Worm (Caenorhabditis elegans): ENCODE data around the gene svh-1.

Gene svh-1

ce11 chrIV:8163687-8164086 lies 42.7 kb upstream of the svh-1 start, which contains the start of gene clec-51:
Gene clec-51 (minus strand): TSS chrIV:8163800.
- TF ChIP-seq nhr-77 (tag; optimal IDR thresholded peaks at IDR 0.05), result no peak
- TF ChIP-seq elt-2 (tag; optimal IDR thresholded peaks at IDR 0.05), result peak; percentile 92

ce11 chrIV:8164515-8164914 lies 41.9 kb upstream of the svh-1 start:
- TF ChIP-seq efl-3 (GFP tag; optimal IDR thresholded peaks at IDR 0.05), result no peak
- TF ChIP-seq sptf-1 (tag; optimal IDR thresholded peaks at IDR 0.05), result no peak
- no peak for TF ChIP-seq snpc-4 (tag; optimal IDR thresholded peaks at IDR 0.05)
- no peak for TF ChIP-seq mdl-1 (tag; optimal IDR thresholded peaks at IDR 0.05)
- TF ChIP-seq nhr-84 (tag; optimal IDR thresholded peaks at IDR 0.05), result no peak
- no peak for TF ChIP-seq blmp-1 (tag; optimal IDR thresholded peaks at IDR 0.05)
- no peak for TF ChIP-seq sup-37 (GFP tag; optimal IDR thresholded peaks at IDR 0.05)
- no peak for TF ChIP-seq xbp-1 (tag; optimal IDR thresholded peaks at IDR 0.05)
- no peak for TF ChIP-seq skn-1 (tag; optimal IDR thresholded peaks at IDR 0.05)

DNA sequence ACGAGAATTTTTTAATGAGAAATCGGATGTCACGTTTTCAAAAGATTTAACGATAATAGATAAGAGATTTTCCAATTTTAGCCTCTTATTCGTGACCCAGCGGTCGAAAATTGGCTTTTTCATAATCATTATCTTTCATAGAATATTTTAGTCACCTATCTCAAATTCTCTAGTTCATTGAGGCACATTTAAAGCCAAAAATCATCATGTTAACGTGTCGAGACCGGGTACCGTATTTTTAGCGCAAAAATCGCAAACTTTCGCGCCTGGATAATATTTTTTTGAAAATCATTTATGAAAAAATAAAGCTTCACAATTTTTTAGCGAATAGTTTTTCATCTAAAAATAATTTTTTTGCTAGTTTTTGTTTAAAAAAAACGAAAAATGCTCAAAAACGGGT lies 40.5 kb upstream of the svh-1 start, which contains the start of gene B0218.7:
Gene B0218.7 (minus strand): TSS at position 101 of the 400 bp plus-strand sequence.
- TF ChIP-seq zip-4 (GFP tag; optimal IDR thresholded peaks at IDR 0.05), result no peak
- no peak for TF ChIP-seq alr-1 (tag; optimal IDR thresholded peaks at IDR 0.05; ENCODE audit: borderline replicate concordance)
- TF ChIP-seq nhr-85 (tag), result no peak
- no peak for TF ChIP-seq unc-130 (tag; optimal IDR thresholded peaks at IDR 0.05)
- TF ChIP-seq nhr-19 (GFP tag; conservative IDR thresholded peaks at IDR 0.05), result no peak
- TF ChIP-seq tlp-1 (tag; optimal IDR thresholded peaks at IDR 0.05), result no peak
- TF ChIP-seq egl-13 (tag; optimal IDR thresholded peaks at IDR 0.05), result no peak
- TF ChIP-seq ztf-11 (tag; optimal IDR thresholded peaks at IDR 0.05), result no peak
- TF ChIP-seq F16B12.6 (tag; optimal IDR thresholded peaks at IDR 0.05), result no peak
- TF ChIP-seq rnt-1 (tag; optimal IDR thresholded peaks at IDR 0.05), result no peak
- no peak for TF ChIP-seq pqm-1 (tag; optimal IDR thresholded peaks at IDR 0.05)
- TF ChIP-seq ces-1 (GFP tag; optimal IDR thresholded peaks at IDR 0.05), result no peak
- no peak for TF ChIP-seq unc-98 (GFP tag; IDR thresholded peaks at IDR 0.05)
- no peak for TF ChIP-seq lsy-2 (tag; optimal IDR thresholded peaks at IDR 0.05)
- no peak for TF ChIP-seq zag-1 (tag; optimal IDR thresholded peaks at IDR 0.05)

ce11 chrIV:8168660-8169059 lies 37.8 kb upstream of the svh-1 start, which contains the start of gene clec-52:
Gene clec-52 (minus strand): TSS chrIV:8168760.
- TF ChIP-seq elt-2 (tag; optimal IDR thresholded peaks at IDR 0.05) (peak; percentile 25), nhr-12 (tag; optimal IDR thresholded peaks at IDR 0.05) (no peak), lir-3 (tag; optimal IDR thresholded peaks at IDR 0.05; ENCODE audit: poor library complexity) (no peak), hlh-17 (GFP tag; optimal IDR thresholded peaks at IDR 0.05; ENCODE audit: borderline replicate concordance) (no peak), C16A3.4 (tag; optimal IDR thresholded peaks at IDR 0.05) (no peak), zip-4 (GFP tag; optimal IDR thresholded peaks at IDR 0.05) (no peak)

DNA sequence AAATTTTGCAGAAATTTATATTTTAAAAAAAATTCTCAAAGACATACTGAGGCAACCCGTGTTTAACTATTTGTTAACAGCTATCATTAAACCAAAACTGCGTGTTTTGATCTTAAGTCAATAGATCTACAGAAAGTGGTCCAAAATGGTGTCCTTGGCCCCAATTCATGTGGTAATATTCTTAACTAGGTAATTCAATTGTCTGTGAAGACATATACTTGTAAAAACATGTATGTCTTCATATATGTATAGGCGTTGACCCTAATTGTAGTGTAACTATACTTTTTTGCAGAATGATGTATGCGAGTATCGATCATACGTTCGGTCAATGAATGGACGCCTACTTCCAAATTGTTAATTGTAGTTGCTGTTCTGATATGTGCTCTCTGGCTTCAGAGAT lies 36.7 kb upstream of the svh-1 start, which contains the start of gene C07G1.15:
Gene C07G1.15 (plus strand): TSS at position 301 of the 400 bp plus-strand sequence.
- TF ChIP-seq nhr-11 (tag; optimal IDR thresholded peaks at IDR 0.05) (no peak), xbp-1 (tag; optimal IDR thresholded peaks at IDR 0.05) (no peak), ceh-63 (GFP tag; optimal IDR thresholded peaks at IDR 0.05) (no peak)

- peak in 2 of 6 experiments; percentile 11 to 48 for TF ChIP-seq elt-3 (tag; optimal IDR thresholded peaks at IDR 0.05)
- peak; percentile 69 for TF ChIP-seq lin-14 (GFP tag; optimal IDR thresholded peaks at IDR 0.05)
- TF ChIP-seq nhr-77 (tag; optimal IDR thresholded peaks at IDR 0.05), result peak; percentile 50
- no peak for TF ChIP-seq fkh-8 (tag; optimal IDR thresholded peaks at IDR 0.05)
- peak in 1 of 2 experiments; percentile 14 for TF ChIP-seq lsy-2 (tag; optimal IDR thresholded peaks at IDR 0.05)
- TF ChIP-seq snu-23 (GFP tag; optimal IDR thresholded peaks at IDR 0.05), result peak; percentile 36
- TF ChIP-seq zag-1 (tag; optimal IDR thresholded peaks at IDR 0.05), result no peak
- TF ChIP-seq sox-4 (tag; optimal IDR thresholded peaks at IDR 0.05), result no peak
- peak; percentile 19 for TF ChIP-seq nhr-20 (tag; optimal IDR thresholded peaks at IDR 0.05)
- no peak for TF ChIP-seq efl-1 (optimal IDR thresholded peaks at IDR 0.05)
- TF ChIP-seq efl-1 (GFP tag; optimal IDR thresholded peaks at IDR 0.05 in 1 of 2), result peak in 1 of 2 experiments; percentile 50
- no peak for TF ChIP-seq ceh-90 (tag; optimal IDR thresholded peaks at IDR 0.05)
- no peak for TF ChIP-seq nhr-76 (tag; optimal IDR thresholded peaks at IDR 0.05)
- TF ChIP-seq mep-1 (tag; optimal IDR thresholded peaks at IDR 0.05), result peak; percentile 31
- TF ChIP-seq egl-27 (tag; optimal IDR thresholded peaks at IDR 0.05), result no peak
- TF ChIP-seq mef-2 (tag; optimal IDR thresholded peaks at IDR 0.05), result no peak
- no peak for TF ChIP-seq snpc-4 (tag; optimal IDR thresholded peaks at IDR 0.05)
- TF ChIP-seq ces-1 (GFP tag; optimal IDR thresholded peaks at IDR 0.05), result no peak
- TF ChIP-seq blmp-1 (tag; optimal IDR thresholded peaks at IDR 0.05), result peak; percentile 67
These were observed 36.1 kb upstream of the svh-1 start for ce11 chrIV:8170264-8170663.
